Worm (Caenorhabditis elegans): ENCODE data around the gene srg-46.

The srg-46 gene

DNA sequence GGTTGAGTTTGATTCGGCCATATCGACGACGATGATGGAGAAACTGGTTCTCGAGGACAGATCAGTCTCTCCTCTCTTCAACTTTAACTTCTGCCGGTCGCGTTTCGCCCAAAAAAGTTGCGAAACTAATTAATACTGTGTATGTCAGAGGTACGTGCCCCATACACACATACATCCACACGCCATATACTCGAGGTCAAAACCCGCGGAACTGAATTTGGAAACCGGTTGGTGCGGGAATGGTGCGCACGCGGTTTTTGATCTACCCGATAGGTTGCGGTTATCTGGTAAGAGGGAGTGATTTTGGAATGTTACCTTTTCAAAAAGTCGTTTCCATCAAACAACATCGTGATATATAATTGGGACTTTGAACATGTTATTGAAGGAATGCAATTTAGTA is 16.7 kb downstream of the srg-46 start, which contains the start of gene ifbp-1:
ifbp-1 (minus strand) TSS at position 85 of the 400 bp plus-strand sequence.
- TF ChIP-seq unc-62 (GFP tag; optimal IDR thresholded peaks at IDR 0.05) = no peak

DNA sequence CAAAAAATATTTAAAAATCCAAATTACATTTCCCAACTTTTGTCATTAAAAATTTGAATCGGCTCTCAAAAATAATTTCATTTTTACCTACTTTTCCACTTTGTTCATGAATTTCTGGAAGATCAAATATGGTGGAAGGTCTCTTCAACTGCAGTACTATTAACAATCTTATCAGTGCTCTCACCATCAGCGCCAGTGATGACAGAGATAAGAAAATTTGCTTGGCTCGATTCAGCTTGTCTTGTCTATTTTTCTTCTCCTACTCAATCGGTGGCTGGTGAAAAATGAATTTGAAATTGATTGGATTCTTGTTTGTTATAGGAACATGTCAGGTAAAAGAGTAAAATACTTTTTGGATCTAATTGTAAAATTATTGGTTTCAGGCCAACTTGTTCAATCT is 17.5 kb downstream of the srg-46 start, which contains the start of gene cpz-2:
cpz-2 (plus strand) TSS at position 210 of the 400 bp plus-strand sequence.
- TF ChIP-seq unc-62 (GFP tag; optimal IDR thresholded peaks at IDR 0.05) = no peak

DNA sequence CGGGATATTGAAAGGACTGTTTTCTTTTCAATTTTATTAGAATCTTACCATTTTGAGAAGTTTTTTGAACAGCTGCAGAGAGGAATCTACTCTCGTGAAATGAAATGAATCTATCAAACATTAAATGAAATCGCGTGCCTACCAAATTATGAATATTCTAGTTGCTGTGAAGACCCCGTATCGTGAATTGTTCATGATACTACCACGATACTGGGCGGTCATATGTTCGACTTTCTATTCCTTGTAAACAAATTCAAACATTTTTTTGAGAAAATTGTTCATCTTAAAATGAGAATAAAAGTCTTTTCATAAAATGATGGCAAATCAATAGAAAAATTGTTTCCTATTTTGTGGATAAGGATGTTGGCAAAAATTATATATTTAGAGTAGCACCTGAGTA is 22.3 kb downstream of the srg-46 start, which contains the start of gene gcy-34:
gcy-34 (minus strand) TSS at position 101 of the 400 bp plus-strand sequence.
- TF ChIP-seq unc-62 (GFP tag; optimal IDR thresholded peaks at IDR 0.05) = no peak

DNA sequence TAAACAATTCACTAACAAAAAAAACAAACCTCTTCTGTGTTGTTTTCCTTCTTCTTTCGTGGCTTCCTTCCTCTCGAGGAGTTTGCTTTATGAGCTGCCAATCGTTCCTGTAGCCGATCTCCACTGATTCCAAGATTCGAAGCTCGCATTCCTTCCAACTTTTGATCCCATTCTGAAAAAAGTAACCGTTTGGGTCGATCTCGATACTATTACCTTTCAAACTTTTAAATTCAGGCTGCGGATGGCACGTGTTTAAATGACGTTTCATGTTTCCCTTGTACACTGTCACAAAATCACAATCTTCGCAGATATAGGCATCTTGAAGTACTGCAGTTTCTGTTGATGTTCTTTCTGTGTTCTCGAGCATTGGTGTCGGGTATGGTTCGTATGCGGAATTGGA is 24.0 kb downstream of the srg-46 start:
- no peak for TF ChIP-seq unc-62 (GFP tag; optimal IDR thresholded peaks at IDR 0.05)

DNA sequence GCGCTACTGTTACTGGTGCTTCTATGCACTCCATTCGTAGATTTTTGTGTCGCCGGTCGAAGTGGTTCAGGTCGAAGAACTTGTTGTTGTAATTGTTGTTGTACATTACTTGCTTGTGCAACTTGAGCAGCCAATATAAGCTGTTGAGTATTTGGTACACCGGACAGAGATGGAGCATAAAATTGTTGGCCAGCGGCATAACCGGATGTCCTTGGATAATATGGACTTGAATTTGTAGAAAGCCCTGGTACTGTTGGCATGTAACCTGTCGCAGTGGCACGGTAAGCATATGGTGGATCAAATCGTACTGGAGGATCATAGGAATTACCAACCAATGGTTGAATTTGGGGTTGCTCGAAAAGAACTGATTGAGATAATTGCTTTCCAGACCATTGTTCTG is 25.4 kb downstream of the srg-46 start:
- no peak for TF ChIP-seq unc-62 (GFP tag; optimal IDR thresholded peaks at IDR 0.05)

DNA sequence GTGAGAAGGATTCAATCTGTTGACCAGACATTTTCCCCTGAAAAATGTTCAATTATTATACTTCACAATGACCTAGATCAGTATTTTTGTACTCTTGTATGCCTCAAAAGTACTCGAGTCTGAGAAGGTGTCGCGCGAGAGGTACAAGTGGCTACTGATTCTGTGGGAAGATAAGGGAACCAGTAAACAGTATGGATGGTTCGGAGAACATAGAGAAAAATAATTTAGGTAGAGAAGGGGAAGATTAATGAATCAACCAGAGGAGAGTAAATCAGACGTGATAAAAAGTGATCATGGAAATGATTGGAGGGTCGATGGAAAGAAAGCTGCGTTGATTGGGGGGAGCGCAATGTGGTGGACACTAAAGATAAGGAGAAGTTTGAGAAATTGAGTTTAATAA is 25.9 kb downstream of the srg-46 start:
- TF ChIP-seq unc-62 (GFP tag; optimal IDR thresholded peaks at IDR 0.05) = no peak

DNA sequence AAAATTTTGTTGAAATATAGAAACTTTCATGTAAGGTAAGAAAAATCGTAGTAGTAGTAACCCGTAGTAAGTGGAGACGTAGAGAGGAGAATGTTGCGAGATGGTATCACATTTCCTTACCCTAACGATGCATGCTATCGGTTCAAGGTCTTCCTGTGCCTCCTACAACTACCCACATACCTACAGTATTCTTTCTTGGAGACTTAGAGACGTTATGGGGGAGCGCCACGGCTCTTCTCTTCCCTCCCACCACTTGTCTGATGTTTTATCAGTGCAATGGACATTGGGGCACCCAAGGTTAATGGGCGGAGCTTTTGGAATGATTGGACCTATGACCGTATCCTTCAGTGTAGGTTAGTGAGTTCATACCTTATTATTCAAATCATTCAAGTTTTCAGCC is 27.4 kb downstream of the srg-46 start:
- TF ChIP-seq unc-62 (GFP tag; optimal IDR thresholded peaks at IDR 0.05) = no peak

DNA sequence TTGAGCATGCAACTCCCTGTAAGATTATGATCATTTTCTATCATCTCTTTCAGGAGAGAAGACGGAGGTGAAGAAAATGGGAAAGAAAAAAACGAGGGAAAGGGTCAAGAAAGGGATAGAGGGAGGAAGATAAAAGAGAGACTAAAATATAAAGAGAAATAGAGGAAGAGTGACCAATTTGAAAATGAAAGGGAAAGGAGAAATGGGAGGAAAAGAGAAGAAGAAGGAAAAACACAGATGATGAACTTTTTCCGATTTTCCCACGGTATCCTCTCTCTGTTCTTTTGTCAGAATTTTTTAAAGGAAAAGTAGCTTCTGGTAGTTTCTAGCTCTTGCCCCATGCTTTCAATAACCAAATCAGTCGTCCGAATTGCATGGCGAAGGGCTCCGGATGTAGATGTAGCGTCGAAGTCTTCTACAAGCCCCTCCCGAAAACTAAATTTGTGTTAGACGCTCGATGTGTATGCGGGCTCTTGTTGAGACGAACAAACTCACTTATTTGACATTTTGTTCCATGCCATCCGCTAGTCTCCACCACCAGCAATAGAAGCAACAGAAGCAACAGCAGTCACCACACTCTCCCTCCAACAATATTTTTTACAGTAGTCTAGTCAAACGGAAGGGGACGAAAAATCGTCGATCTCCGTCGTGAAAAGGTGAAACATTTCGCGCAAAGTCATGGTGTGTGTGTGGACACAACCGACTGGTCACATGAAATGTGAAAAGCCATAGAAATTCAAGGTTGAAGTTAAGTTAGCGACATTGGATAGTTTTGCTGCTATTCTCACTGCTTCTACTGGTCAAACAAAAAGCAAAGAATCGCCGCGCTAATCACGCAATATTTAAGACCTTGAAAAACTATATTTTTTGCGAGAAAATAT is 28.1 kb downstream of the srg-46 start, which contains the start of gene somi-1:
somi-1 (minus strand) TSS at position 18 of the 881 bp plus-strand sequence.
- TF ChIP-seq unc-62 (GFP tag; optimal IDR thresholded peaks at IDR 0.05) = no peak

DNA sequence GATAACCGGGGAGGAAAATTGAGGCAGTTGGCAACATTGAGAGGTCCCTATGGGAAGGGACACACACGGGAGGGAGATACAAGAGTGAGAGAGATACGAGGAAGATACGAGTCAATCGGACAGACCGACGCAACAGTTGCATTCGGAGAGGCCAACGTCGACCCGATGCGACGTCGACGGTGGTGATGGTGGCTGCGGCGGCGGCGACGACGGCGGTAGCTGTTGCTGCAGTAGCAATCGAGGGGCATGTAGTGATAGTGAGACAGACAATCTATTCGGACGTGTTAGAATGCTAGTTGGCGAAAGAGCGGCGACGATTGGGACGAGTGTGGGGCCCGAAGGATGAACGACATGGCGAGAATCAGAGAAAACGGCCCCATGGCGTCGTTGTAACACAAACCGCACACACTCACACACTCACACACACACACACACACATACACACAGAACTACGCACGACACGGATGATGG is 29.9 kb downstream of the srg-46 start:
- TF ChIP-seq unc-62 (GFP tag; optimal IDR thresholded peaks at IDR 0.05) = no peak

DNA sequence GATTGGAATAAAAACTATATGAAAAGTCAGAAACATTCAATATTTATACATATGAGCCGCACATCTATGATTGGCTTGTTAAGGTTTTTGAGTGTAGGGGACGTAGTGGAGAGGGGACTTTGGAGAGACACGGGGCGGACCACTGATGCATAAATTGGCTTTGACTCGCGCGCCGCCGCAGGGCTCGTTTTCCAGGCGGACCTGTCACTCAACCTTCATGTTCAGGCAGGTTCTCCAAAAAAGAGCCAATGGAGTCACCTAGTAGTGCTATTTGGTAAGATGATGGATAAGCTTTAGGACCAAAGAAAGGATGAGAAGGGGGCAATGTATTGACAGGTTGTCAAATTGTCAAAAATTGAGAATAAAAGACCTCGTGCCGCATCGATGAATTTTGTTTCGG is 31.5 kb downstream of the srg-46 start:
- TF ChIP-seq unc-62 (GFP tag; optimal IDR thresholded peaks at IDR 0.05) = no peak

DNA sequence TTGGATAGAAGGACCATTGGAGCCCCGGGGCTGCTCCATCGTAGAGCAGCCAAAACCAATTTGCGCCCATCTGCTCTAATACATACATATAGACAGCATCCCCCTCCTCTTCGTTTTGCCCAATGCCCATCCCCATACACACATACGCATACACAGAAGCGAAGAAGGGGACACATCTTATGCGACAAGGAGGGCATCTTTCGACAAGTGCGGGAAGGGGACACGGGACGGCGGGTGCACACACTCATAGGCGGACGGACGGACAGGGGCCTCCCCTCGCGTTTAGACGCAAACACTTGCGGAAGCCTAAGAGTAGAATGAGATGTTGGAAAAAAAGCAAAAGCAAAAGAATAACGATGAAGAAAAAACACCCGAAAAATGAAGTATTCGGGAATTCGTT is 32.9 kb downstream of the srg-46 start:
- TF ChIP-seq unc-62 (GFP tag; optimal IDR thresholded peaks at IDR 0.05) = no peak

DNA sequence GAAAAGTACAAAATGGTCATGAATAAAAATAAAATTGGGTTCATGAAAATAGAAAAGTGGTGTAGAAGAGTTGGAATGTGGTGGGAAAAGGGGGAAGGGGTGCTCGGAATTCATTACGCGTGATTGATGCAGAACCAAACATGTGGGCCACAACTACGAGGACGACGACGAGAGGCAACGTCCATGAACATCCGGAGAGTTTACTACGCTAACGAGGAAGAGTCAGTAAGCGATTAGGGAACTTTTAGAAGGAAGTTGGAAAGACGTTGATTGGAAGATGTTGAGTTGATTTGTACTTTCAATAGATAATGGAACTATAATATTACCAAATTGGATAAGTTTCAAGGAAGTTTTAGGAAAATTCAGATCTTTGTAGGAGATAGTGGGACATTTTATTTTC is 38.2 kb downstream of the srg-46 start:
- no peak for TF ChIP-seq unc-62 (GFP tag; optimal IDR thresholded peaks at IDR 0.05)

DNA sequence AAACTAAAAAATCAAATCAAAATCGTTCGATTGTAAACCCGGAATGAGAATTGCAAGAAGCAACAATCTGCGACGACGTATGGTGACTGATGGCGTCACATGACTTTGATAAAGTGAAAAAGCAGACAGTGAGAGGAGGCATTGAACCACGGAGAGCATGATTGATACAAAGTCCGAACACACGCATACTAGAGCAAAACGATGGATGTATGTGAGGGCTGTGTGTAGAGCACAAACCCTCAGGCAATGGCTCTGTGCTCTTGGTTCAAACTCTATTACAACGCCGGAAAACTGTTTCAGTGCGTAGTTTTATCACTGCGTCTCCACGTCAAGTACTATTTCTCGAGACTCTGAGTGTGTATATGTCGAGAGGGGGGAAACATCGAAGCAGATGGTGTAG is 39.0 kb downstream of the srg-46 start:
- no peak for TF ChIP-seq unc-62 (GFP tag; optimal IDR thresholded peaks at IDR 0.05)

DNA sequence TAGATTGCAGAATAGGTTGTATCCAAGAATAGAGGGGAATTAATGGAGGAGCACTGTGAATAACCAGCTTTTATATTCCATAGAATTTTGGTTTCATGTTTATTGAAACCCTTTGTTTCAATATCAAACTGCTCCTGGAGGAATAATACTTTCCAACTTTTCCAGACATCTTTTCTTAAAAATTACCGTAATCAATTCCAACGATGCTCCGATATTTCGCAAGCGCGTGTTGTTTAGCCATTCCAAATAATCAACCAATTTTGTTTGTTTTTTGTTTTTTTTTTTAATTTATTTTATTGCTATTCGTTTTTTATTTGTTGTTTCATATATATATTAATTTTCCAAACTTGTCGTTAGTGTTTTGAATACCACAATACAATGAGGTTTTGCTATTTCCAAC is 42.5 kb downstream of the srg-46 start, which contains the start of gene cutl-1:
cutl-1 (minus strand) TSS at position 83 of the 400 bp plus-strand sequence.
- no peak for TF ChIP-seq unc-62 (GFP tag; optimal IDR thresholded peaks at IDR 0.05)

DNA sequence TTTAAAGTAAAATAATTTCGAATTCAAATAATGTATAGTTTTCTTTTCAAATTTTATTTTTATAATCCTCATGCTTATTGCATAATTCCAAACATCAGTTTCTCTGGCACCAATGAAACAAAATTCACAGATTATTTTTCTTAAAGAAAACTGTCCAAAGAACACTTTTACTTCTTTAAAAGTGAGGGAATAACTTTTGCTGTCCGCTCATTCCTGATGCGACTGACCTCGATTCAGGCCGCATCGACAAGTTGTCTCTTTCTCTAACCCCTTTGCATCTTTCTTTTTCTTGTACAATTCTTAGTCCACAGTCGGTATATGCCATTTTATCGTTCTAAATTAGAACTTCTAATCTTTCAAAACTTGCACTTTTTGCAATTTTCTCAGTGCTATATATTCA is 43.0 kb downstream of the srg-46 start, which contains the start of gene F53F1.2:
F53F1.2 (plus strand) TSS at position 306 of the 400 bp plus-strand sequence.
- no peak for TF ChIP-seq unc-62 (GFP tag; optimal IDR thresholded peaks at IDR 0.05)

DNA sequence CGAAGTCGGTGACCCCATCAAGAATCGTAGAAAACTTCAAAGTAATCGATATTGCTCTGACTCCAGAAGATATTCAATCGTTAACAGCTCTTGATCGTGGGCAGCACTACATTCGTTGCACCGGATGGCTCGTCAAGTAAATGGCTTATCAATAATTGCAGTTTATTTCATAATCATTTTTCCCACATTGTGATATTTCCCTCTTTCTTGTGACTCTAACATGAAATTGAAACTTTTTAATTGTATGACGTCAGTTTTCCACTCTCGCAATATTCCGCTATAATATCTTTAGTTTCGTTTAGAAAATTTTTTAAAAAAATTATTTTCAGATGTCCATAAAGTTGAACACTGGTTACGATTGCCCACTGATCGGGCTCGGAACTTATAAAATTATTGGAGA is 44.4 kb downstream of the srg-46 start, which contains the start of gene F53F1.3:
F53F1.3 (plus strand) TSS at position 330 of the 400 bp plus-strand sequence.
- no peak for TF ChIP-seq unc-62 (GFP tag; optimal IDR thresholded peaks at IDR 0.05)

DNA sequence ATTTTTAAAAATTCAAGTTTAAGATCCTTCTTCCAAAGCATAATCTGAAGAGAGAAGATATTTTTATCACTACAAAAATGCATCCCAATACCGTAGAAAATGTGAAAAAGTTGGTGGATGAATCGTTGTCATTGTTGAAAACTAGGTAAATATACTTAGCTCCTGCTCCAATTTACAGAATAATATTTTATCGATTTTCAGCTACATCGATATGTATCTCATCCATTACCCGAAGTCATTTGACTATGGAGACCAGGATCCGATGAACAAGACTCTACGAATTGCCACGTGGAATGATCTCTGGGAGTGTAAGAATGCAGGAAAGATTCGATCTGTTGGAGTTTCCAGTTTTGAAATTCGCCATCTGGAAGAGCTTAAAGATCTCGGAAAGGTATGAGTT is 44.9 kb downstream of the srg-46 start:
- no peak for TF ChIP-seq unc-62 (GFP tag; optimal IDR thresholded peaks at IDR 0.05)

All from whole organism, dauer.